Fruit fly (Drosophila melanogaster) whole organism, embryonic: ENCODE measurements around the gene CG31650.

Experiments used
- Adf1 ChIP-seq: fragments of 200-800 bp; sonication (Bioruptor generic); IDR thresholded peaks from 2 replicates; pipeline ENCODE4 v1.3.6; 2022; ENCODE audit warnings: missing biosample characterization, missing genetic modification characterization
- Antp ChIP-seq: fragments of 200-800 bp; sonication (Bioruptor generic); optimal IDR thresholded peaks from 3 replicates; lab custom pipeline; 2016; ENCODE audit warnings: missing biosample characterization, missing genetic modification characterization
- C15 ChIP-seq: fragments of 200-800 bp; sonication (Bioruptor generic); IDR thresholded peaks from 3 replicates; pipeline ENCODE4 v1.3.6; 2022; ENCODE audit warnings: missing biosample characterization, missing genetic modification characterization
- CG10543 ChIP-seq: fragments of 200-800 bp; sonication (Bioruptor generic); optimal IDR thresholded peaks from 3 replicates; lab custom pipeline; 2017; ENCODE audit warnings: missing biosample characterization, mild to moderate bottlenecking, missing genetic modification characterization, moderate library complexity
- CG10959 ChIP-seq: fragments of 200-800 bp; sonication (Bioruptor generic); IDR thresholded peaks from 2 replicates; pipeline ENCODE4 v1.3.6; 2022; ENCODE audit warnings: missing biosample characterization, missing genetic modification characterization
- CG11560 ChIP-seq: fragments of 200-800 bp; sonication (Bioruptor generic); IDR thresholded peaks from 3 replicates; pipeline ENCODE4 v1.3.6; 2022; ENCODE audit warnings: missing biosample characterization, missing genetic modification characterization
- CG12236 ChIP-seq: fragments of 200-800 bp; sonication (Bioruptor generic); optimal IDR thresholded peaks from 2 replicates; lab custom pipeline; 2016; ENCODE audit warnings: missing biosample characterization, missing genetic modification characterization
- CG13894 ChIP-seq: fragments of 200-800 bp; sonication (Bioruptor generic); optimal IDR thresholded peaks from 3 replicates; lab custom pipeline; 2018; ENCODE audit warnings: missing biosample characterization, mild to moderate bottlenecking, missing genetic modification characterization, moderate library complexity
- CG15696 ChIP-seq: fragments of 200-800 bp; sonication (Bioruptor generic); optimal IDR thresholded peaks from 2 replicates; lab custom pipeline; 2019; ENCODE audit warnings: missing biosample characterization, mild to moderate bottlenecking, missing genetic modification characterization, moderate library complexity
- CG1603 ChIP-seq: fragments of 200-800 bp; sonication (Bioruptor generic); optimal IDR thresholded peaks from 2 replicates; lab custom pipeline; 2019; ENCODE audit warnings: missing biosample characterization, mild to moderate bottlenecking, missing genetic modification characterization, moderate library complexity
- CG16779 ChIP-seq: fragments of 200-800 bp; sonication (Bioruptor generic); IDR thresholded peaks from 2 replicates; pipeline ENCODE4 v1.3.6; 2022; ENCODE audit warnings: missing biosample characterization, missing genetic modification characterization
- CG17186 ChIP-seq: fragments of 200-800 bp; sonication (Bioruptor generic); optimal IDR thresholded peaks from 3 replicates; lab custom pipeline; 2017; ENCODE audit warnings: missing biosample characterization, missing genetic modification reagents, missing genetic modification characterization
- CG17359 ChIP-seq: fragments of 200-800 bp; sonication (Bioruptor generic); optimal IDR thresholded peaks from 3 replicates; lab custom pipeline; 2018; ENCODE audit warnings: missing biosample characterization, mild to moderate bottlenecking, missing genetic modification characterization, moderate library complexity
- CG18262 ChIP-seq: fragments of 200-800 bp; optimal IDR thresholded peaks from 3 replicates; lab custom pipeline; 2019; ENCODE audit warnings: missing biosample characterization, mild to moderate bottlenecking, missing genetic modification characterization, moderate library complexity
- CG43689 ChIP-seq: fragments of 200-800 bp; sonication (Bioruptor generic); IDR thresholded peaks from 2 replicates; pipeline ENCODE4 v1.3.6; 2022; ENCODE audit warnings: missing biosample characterization, missing genetic modification characterization
- CG5180 ChIP-seq: fragments of 200-800 bp; sonication (Bioruptor generic); optimal IDR thresholded peaks from 3 replicates; lab custom pipeline; 2017; ENCODE audit warnings: missing biosample characterization, missing genetic modification characterization, mild to moderate bottlenecking, moderate library complexity, missing genetic modification reagents
- CG5953 ChIP-seq: fragments of 200-800 bp; sonication (Bioruptor generic); IDR thresholded peaks from 2 replicates; pipeline ENCODE4 v1.3.6; 2022; ENCODE audit warnings: missing biosample characterization, missing genetic modification characterization
- CG7372 ChIP-seq: fragments of 200-800 bp; sonication (Bioruptor generic); IDR thresholded peaks from 2 replicates; pipeline ENCODE4 v1.3.6; 2022; ENCODE audit warnings: missing biosample characterization, missing genetic modification characterization
- CG7786 ChIP-seq: fragments of 200-800 bp; sonication (Bioruptor generic); optimal IDR thresholded peaks from 2 replicates; lab custom pipeline; 2016; ENCODE audit warnings: missing biosample characterization, missing genetic modification characterization
- CG9609 ChIP-seq: fragments of 200-800 bp; sonication (Bioruptor generic); optimal IDR thresholded peaks from 3 replicates; lab custom pipeline; 2016; ENCODE audit warnings: missing biosample characterization, missing genetic modification characterization
- D19A ChIP-seq: fragments of 200-800 bp; optimal IDR thresholded peaks from 3 replicates; lab custom pipeline; 2019; ENCODE audit warnings: missing biosample characterization, mild to moderate bottlenecking, missing genetic modification characterization, moderate library complexity
- Drgx ChIP-seq: fragments of 200-800 bp; sonication (Bioruptor generic); IDR thresholded peaks from 2 replicates; pipeline ENCODE4 v1.3.6; 2022; ENCODE audit warnings: missing biosample characterization, missing genetic modification characterization
- E2f2 ChIP-seq: fragments of 200-800 bp; sonication (Bioruptor generic); IDR thresholded peaks from 2 replicates; pipeline ENCODE4 v1.3.6; 2022; ENCODE audit warnings: missing biosample characterization, missing genetic modification characterization
- Elba2 ChIP-seq: fragments of 200-800 bp; sonication (Bioruptor generic); optimal IDR thresholded peaks from 3 replicates; lab custom pipeline; 2016; ENCODE audit warnings: missing biosample characterization, missing genetic modification characterization
- Hr78 ChIP-seq, 2 experiments: fragments of 200-800 bp in 1 of 2; fragments of >200 bp in 1 of 2; sonication (Bioruptor generic) in 1 of 2; optimal IDR thresholded peaks; 2 replicates each; lab custom pipeline; 2017 to 2019; ENCODE audit warnings: missing biosample characterization in 2 of 2, missing genetic modification characterization in 2 of 2, mild to moderate bottlenecking in 1 of 2, moderate library complexity in 1 of 2
- MTF-1 ChIP-seq: fragments of 200-800 bp; sonication (Bioruptor generic); optimal IDR thresholded peaks from 2 replicates; lab custom pipeline; 2018; ENCODE audit warnings: missing biosample characterization, mild to moderate bottlenecking, missing genetic modification characterization, borderline replicate concordance
- Taf1 ChIP-seq: fragments of 200-800 bp; sonication (Bioruptor generic); IDR thresholded peaks from 2 replicates; pipeline ENCODE4 v1.3.6; 2022; ENCODE audit warnings: missing biosample characterization, missing genetic modification characterization
- Trl ChIP-seq, 3 experiments: fragments of >200 bp in 2 of 3; fragments of 200-800 bp in 1 of 3; sonication (Bioruptor generic) in 1 of 3; optimal IDR thresholded peaks; 2 replicates in 1 of 3; 3 replicates in 2 of 3; lab custom pipeline; 2016 to 2017; ENCODE audit warnings: missing biosample characterization in 1 of 3, missing genetic modification characterization in 1 of 3
- bab2 ChIP-seq: fragments of 200-800 bp; sonication (Bioruptor generic); optimal IDR thresholded peaks from 2 replicates; lab custom pipeline; 2016; ENCODE audit warnings: missing biosample characterization, missing genetic modification characterization
- chm ChIP-seq: fragments of 200-800 bp; sonication (Bioruptor generic); IDR thresholded peaks from 2 replicates; pipeline ENCODE4 v1.3.6; 2022; ENCODE audit warnings: missing biosample characterization, missing genetic modification characterization
- gce ChIP-seq: fragments of 200-800 bp; sonication (Bioruptor generic); IDR thresholded peaks from 3 replicates; pipeline ENCODE4 v1.3.6; 2022; ENCODE audit warnings: missing biosample characterization, missing genetic modification characterization
- grn ChIP-seq: fragments of 200-800 bp; sonication (Bioruptor generic); optimal IDR thresholded peaks from 3 replicates; lab custom pipeline; 2017; ENCODE audit warnings: missing biosample characterization, missing genetic modification characterization
- hb ChIP-seq: fragments of 200-800 bp; sonication (Bioruptor generic); IDR thresholded peaks from 3 replicates; pipeline ENCODE4 v1.3.6; 2022; ENCODE audit warnings: missing biosample characterization, missing genetic modification characterization; ENCODE audit not compliant: partially characterized antibody
- ind ChIP-seq: fragments of 200-800 bp; sonication (Bioruptor generic); optimal IDR thresholded peaks from 3 replicates; lab custom pipeline; 2016; ENCODE audit warnings: missing biosample characterization, missing genetic modification characterization
- insv ChIP-seq, 2 experiments: fragments of 200-800 bp; sonication (Bioruptor generic); optimal IDR thresholded peaks; 3 replicates each; lab custom pipeline; 2016 to 2018; ENCODE audit warnings: missing biosample characterization in 2 of 2, missing genetic modification characterization in 2 of 2
- nau ChIP-seq: fragments of 200-800 bp; sonication (Bioruptor generic); optimal IDR thresholded peaks from 3 replicates; lab custom pipeline; 2017; ENCODE audit warnings: missing biosample characterization, mild to moderate bottlenecking, missing genetic modification characterization, missing genetic modification reagents
- onecut ChIP-seq: fragments of 200-800 bp; sonication (Bioruptor generic); IDR thresholded peaks from 2 replicates; pipeline ENCODE4 v1.3.6; 2022; ENCODE audit warnings: missing biosample characterization, missing genetic modification characterization
- pb ChIP-seq: fragments of 200-800 bp; sonication (Bioruptor generic); optimal IDR thresholded peaks from 3 replicates; lab custom pipeline; 2016; ENCODE audit warnings: missing biosample characterization, missing genetic modification characterization
- pfk ChIP-seq: fragments of 200-800 bp; sonication (Bioruptor generic); optimal IDR thresholded peaks from 2 replicates; lab custom pipeline; 2018; ENCODE audit warnings: missing biosample characterization, mild to moderate bottlenecking, missing genetic modification characterization, moderate library complexity
- pnt ChIP-seq: fragments of 200-800 bp; sonication (Bioruptor generic); optimal IDR thresholded peaks from 3 replicates; lab custom pipeline; 2016; ENCODE audit warnings: missing biosample characterization, missing genetic modification characterization
- pros ChIP-seq: fragments of 200-800 bp; sonication (Bioruptor generic); optimal IDR thresholded peaks from 3 replicates; lab custom pipeline; 2019; ENCODE audit warnings: missing biosample characterization, mild to moderate bottlenecking, missing genetic modification characterization, moderate library complexity
- pzg ChIP-seq: fragments of 200-800 bp; sonication (Bioruptor generic); optimal IDR thresholded peaks from 3 replicates; lab custom pipeline; 2018; ENCODE audit warnings: missing biosample characterization, mild to moderate bottlenecking, missing genetic modification characterization, moderate library complexity
- repo ChIP-seq: fragments of 200-800 bp; sonication (Bioruptor generic); optimal IDR thresholded peaks from 2 replicates; lab custom pipeline; 2016; ENCODE audit warnings: missing biosample characterization, missing genetic modification characterization
- run ChIP-seq: fragments of 200-800 bp; sonication (Bioruptor generic); optimal IDR thresholded peaks from 3 replicates; lab custom pipeline; 2018; ENCODE audit warnings: missing biosample characterization, mild to moderate bottlenecking, missing genetic modification characterization
- sens ChIP-seq: fragments of 200-800 bp; sonication (Bioruptor generic); peaks from one replicate; lab custom pipeline; 2016; ENCODE audit warnings: missing biosample characterization, missing genetic modification characterization
- stwl ChIP-seq: fragments of 200-800 bp; sonication (Bioruptor generic); optimal IDR thresholded peaks from 3 replicates; lab custom pipeline; 2018; ENCODE audit warnings: missing biosample characterization, mild to moderate bottlenecking, missing genetic modification characterization, moderate library complexity
- tgo ChIP-seq: fragments of 200-800 bp; sonication (Bioruptor generic); IDR thresholded peaks from 3 replicates; pipeline ENCODE4 v1.3.6; 2022; ENCODE audit warnings: missing biosample characterization, missing genetic modification characterization
- zen ChIP-seq: fragments of 200-800 bp; sonication (Bioruptor generic); optimal IDR thresholded peaks from 3 replicates; lab custom pipeline; 2018; ENCODE audit warnings: missing biosample characterization, mild to moderate bottlenecking, missing genetic modification characterization, moderate library complexity
- zfh2 ChIP-seq: fragments of 200-800 bp; sonication (Bioruptor generic); optimal IDR thresholded peaks from 2 replicates; lab custom pipeline; 2016; ENCODE audit warnings: missing biosample characterization, missing genetic modification characterization

Gene CG31650

DNA sequence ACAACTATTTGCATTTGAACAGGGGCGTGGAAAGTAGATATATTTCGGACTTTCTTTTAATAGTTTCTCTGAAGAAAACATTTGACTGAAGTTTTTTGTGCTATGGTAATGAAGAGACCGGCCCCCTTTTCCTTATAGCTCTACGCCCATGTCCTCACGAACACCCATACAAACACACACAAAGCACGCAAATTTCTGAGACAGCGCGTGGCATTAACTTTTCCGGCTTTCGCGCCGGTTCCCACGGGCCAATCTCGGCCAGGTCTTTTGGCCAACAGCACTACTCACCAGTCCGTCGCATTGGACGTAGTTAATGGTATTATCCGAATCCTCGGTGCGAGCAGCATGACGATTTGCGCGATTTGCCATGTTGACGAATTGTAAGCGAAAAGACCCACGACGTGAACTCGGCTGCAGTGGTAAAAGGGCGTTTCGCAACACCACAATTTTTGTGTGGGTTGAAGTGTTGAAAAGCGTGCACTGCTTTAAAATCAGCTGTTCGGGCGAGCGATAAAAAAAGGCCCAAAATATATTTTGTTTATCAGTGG lies 7.9 kb upstream of the CG31650 start, which contains the start of gene senju (continued):
- TF ChIP-seq insv (GFP tag; optimal IDR thresholded peaks at IDR 0.05; lab: Kevin White, UChicago) (peak in 1 of 2 experiments; percentile 64), sens (GFP tag; lab: Kevin White, UChicago) (peak; percentile 98), CG43689 (peak; percentile 76), chm (GFP tag; lab: Robert Waterston, UW) (peak; percentile 87), CG17186 (GFP tag; lab: Kevin White, UChicago) (peak; percentile 83), Hr78 (GFP tag; optimal IDR thresholded peaks at IDR 0.05; lab: Kevin White, UChicago) (peak in 1 of 2 experiments; percentile 59), CG15696 (tag; lab: Kevin White, UChicago) (peak; percentile 38), CG11560 (tag; lab: Robert Waterston, UW) (no peak), bab2 (GFP tag; lab: Kevin White, UChicago) (peak; percentile 91), hb (GFP tag; lab: Robert Waterston, UW) (no peak), tgo (GFP tag; lab: Robert Waterston, UW) (peak; percentile 82), pnt (GFP tag; lab: Kevin White, UChicago) (peak; percentile 74), gce (peak; percentile 79; the same call in 2 of the 3 replicates), repo (GFP tag; lab: Kevin White, UChicago) (peak; percentile 85), pfk (GFP tag; lab: Kevin White, UChicago) (peak; percentile 75), grn (GFP tag; lab: Kevin White, UChicago) (peak; percentile 48), CG5180 (GFP tag; lab: Kevin White, UChicago) (peak; percentile 62), Taf1 (GFP tag; lab: Robert Waterston, UW) (peak; percentile 60), zfh2 (GFP tag; lab: Kevin White, UChicago) (peak; percentile 90), Antp (GFP tag; lab: Kevin White, UChicago) (peak; percentile 90), CG1603 (tag; lab: Kevin White, UChicago) (peak; percentile 76), CG10959 (GFP tag; lab: Robert Waterston, UW) (peak; percentile 50; the same call in 1 of the 2 replicates), CG7786 (GFP tag; lab: Kevin White, UChicago) (peak; percentile 88), Elba2 (GFP tag; lab: Kevin White, UChicago) (no peak), pzg (peak; percentile 95), ind (GFP tag; lab: Kevin White, UChicago) (peak; percentile 78), pros (GFP tag; lab: Kevin White, UChicago) (peak; percentile 20), CG18262 (tag; lab: Kevin White, UChicago) (peak; percentile 78), CG12236 (GFP tag; lab: Kevin White, UChicago) (peak; percentile 62), stwl (tag; lab: Kevin White, UChicago) (peak; percentile 79), zen (tag; lab: Kevin White, UChicago) (peak; percentile 53), CG9609 (GFP tag; lab: Kevin White, UChicago) (peak; percentile 87), C15 (GFP tag; lab: Robert Waterston, UW) (peak; percentile 64; the same call in 1 of the 3 replicates), E2f2 (GFP tag; lab: Robert Waterston, UW) (peak; percentile 55; the same call in 1 of the 2 replicates), CG10543 (peak; percentile 88), CG17359 (tag; lab: Kevin White, UChicago) (peak; percentile 78), MTF-1 (GFP tag; lab: Kevin White, UChicago) (peak; percentile 59), CG13894 (tag; lab: Kevin White, UChicago) (peak; percentile 82), D19A (peak; percentile 66), onecut (GFP tag; lab: Robert Waterston, UW) (peak; percentile 84), pb (GFP tag; lab: Kevin White, UChicago) (peak; percentile 79), run (tag; lab: Kevin White, UChicago) (peak; percentile 61), CG5953 (peak; percentile 62; the same call in 1 of the 2 replicates), Trl (optimal IDR thresholded peaks at IDR 0.05; lab: Kevin White, UChicago) (no peak), Trl (GFP tag; optimal IDR thresholded peaks at IDR 0.05; lab: Kevin White, UChicago) (peak; percentile 86), Adf1 (GFP tag; lab: Robert Waterston, UW) (peak; percentile 62), CG16779 (GFP tag; lab: Robert Waterston, UW) (peak; percentile 53), CG7372 (0 out of 2 replicates have a peak, but pooled peaks have one; percentile 30), nau (GFP tag; lab: Kevin White, UChicago) (peak; percentile 81), Drgx (GFP tag; lab: Robert Waterston, UW) (peak; percentile 81)
